Worm (Caenorhabditis elegans) whole organism, late embryonic: Measurements from ENCODE around the gene madd-3.

Source experiments
- C08G9.2 ChIP-seq: sonication (generic microtip); optimal IDR thresholded peaks from 2 replicates; lab custom pipeline; 2016; ENCODE audit warnings: mild to moderate bottlenecking, missing genetic modification characterization, moderate library complexity, missing compliant biosample characterization
- C38D4.7 ChIP-seq: fragments of 200-800 bp; sonication (Bioruptor generic); optimal IDR thresholded peaks from 2 replicates; lab custom pipeline; 2018; ENCODE audit warnings: mild to moderate bottlenecking, missing genetic modification characterization, moderate library complexity, missing compliant biosample characterization
- K09A11.1 ChIP-seq: sonication (generic microtip); optimal IDR thresholded peaks from 2 replicates; lab custom pipeline; 2017; ENCODE audit warnings: antibody characterized with exemption, mild to moderate bottlenecking, missing genetic modification characterization, missing compliant biosample characterization; ENCODE audit not compliant: insufficient read depth
- T23F11.4 ChIP-seq: fragments of 200-800 bp; sonication (Bioruptor generic); optimal IDR thresholded peaks from 2 replicates; lab custom pipeline; 2018; ENCODE audit warnings: mild to moderate bottlenecking, missing genetic modification characterization, missing compliant biosample characterization
- ama-1 ChIP-seq: fragments of 150-350 bp; optimal IDR thresholded peaks from 2 replicates; lab custom pipeline; 2014
- ceh-19 ChIP-seq: fragments of 200-800 bp; sonication (Bioruptor generic); optimal IDR thresholded peaks from 2 replicates; lab custom pipeline; 2018; ENCODE audit warnings: mild to moderate bottlenecking, missing genetic modification characterization, missing compliant biosample characterization
- ceh-2 ChIP-seq: sonication (generic microtip); optimal IDR thresholded peaks from 2 replicates; lab custom pipeline; 2016; ENCODE audit warnings: missing genotype, missing genetic modification characterization, missing compliant biosample characterization
- ceh-24 ChIP-seq: sonication (generic microtip); optimal IDR thresholded peaks from 2 replicates; lab custom pipeline; 2016; ENCODE audit warnings: mild to moderate bottlenecking, missing genetic modification characterization, missing compliant biosample characterization
- ceh-31 ChIP-seq: sonication (generic microtip); optimal IDR thresholded peaks from 2 replicates; lab custom pipeline; 2016; ENCODE audit warnings: missing genetic modification characterization, missing compliant biosample characterization
- ceh-34 ChIP-seq: sonication (generic microtip); optimal IDR thresholded peaks from 2 replicates; lab custom pipeline; 2016; ENCODE audit warnings: mild to moderate bottlenecking, missing genetic modification characterization, missing compliant biosample characterization
- ceh-45 ChIP-seq: fragments of 200-800 bp; sonication (Bioruptor generic); IDR thresholded peaks from 2 replicates; pipeline ENCODE4 v1.3.6; 2022; ENCODE audit warnings: missing genetic modification reagents, missing genetic modification characterization, missing compliant biosample characterization
- ceh-48 ChIP-seq: sonication (generic microtip); optimal IDR thresholded peaks from 2 replicates; lab custom pipeline; 2016; ENCODE audit warnings: missing genetic modification characterization, inconsistent platforms, missing compliant biosample characterization
- ceh-6 ChIP-seq: fragments of 200-800 bp; sonication (Bioruptor generic); optimal IDR thresholded peaks from 2 replicates; lab custom pipeline; 2018; ENCODE audit warnings: mild to moderate bottlenecking, missing genetic modification characterization, missing compliant biosample characterization
- ceh-9 ChIP-seq: sonication (generic microtip); optimal IDR thresholded peaks from 2 replicates; lab custom pipeline; 2016; ENCODE audit warnings: mild to moderate bottlenecking, missing genetic modification characterization, inconsistent platforms, missing compliant biosample characterization
- elt-2 ChIP-seq: sonication (generic microtip); optimal IDR thresholded peaks from 2 replicates; lab custom pipeline; 2016; ENCODE audit warnings: missing genetic modification reagents, missing genetic modification characterization, missing compliant biosample characterization
- eyg-1 ChIP-seq: sonication (generic microtip); optimal IDR thresholded peaks from 2 replicates; lab custom pipeline; 2016; ENCODE audit warnings: missing genotype, missing genetic modification characterization, missing compliant biosample characterization
- fax-1 ChIP-seq: sonication (generic microtip); optimal IDR thresholded peaks from 2 replicates; lab custom pipeline; 2016; ENCODE audit warnings: missing genotype, missing genetic modification characterization, missing compliant biosample characterization
- fkh-6 ChIP-seq: sonication (generic microtip); optimal IDR thresholded peaks from 2 replicates; lab custom pipeline; 2016; ENCODE audit warnings: missing genetic modification characterization, missing compliant biosample characterization
- gmeb-2 ChIP-seq: sonication (generic microtip); optimal IDR thresholded peaks from 2 replicates; lab custom pipeline; 2016; ENCODE audit warnings: missing genetic modification characterization, inconsistent platforms, missing compliant biosample characterization
- hlh-30 ChIP-seq: sonication (generic microtip); optimal IDR thresholded peaks from 2 replicates; lab custom pipeline; 2017; ENCODE audit warnings: antibody characterized with exemption, missing genetic modification characterization, missing compliant biosample characterization; ENCODE audit not compliant: insufficient read depth
- hlh-6 ChIP-seq: sonication (generic microtip); optimal IDR thresholded peaks from 2 replicates; lab custom pipeline; 2016; ENCODE audit warnings: missing genotype, missing genetic modification characterization, missing compliant biosample characterization
- hlh-8 ChIP-seq: sonication (generic microtip); optimal IDR thresholded peaks from 2 replicates; lab custom pipeline; 2016; ENCODE audit warnings: missing genotype, missing genetic modification characterization, missing compliant biosample characterization
- lin-11 ChIP-seq: fragments of 200-800 bp; sonication (Bioruptor generic); optimal IDR thresholded peaks from 2 replicates; lab custom pipeline; 2018; ENCODE audit warnings: mild to moderate bottlenecking, missing genetic modification characterization, missing compliant biosample characterization
- madf-2 ChIP-seq: sonication (generic microtip); optimal IDR thresholded peaks from 2 replicates; lab custom pipeline; 2017; ENCODE audit warnings: missing genetic modification characterization, missing compliant biosample characterization
- mec-3 ChIP-seq: sonication (generic microtip); optimal IDR thresholded peaks from 2 replicates; lab custom pipeline; 2016; ENCODE audit warnings: borderline replicate concordance, missing genetic modification characterization, missing compliant biosample characterization
- nfya-1 ChIP-seq: sonication (generic microtip); optimal IDR thresholded peaks from 2 replicates; lab custom pipeline; 2017; ENCODE audit warnings: missing genetic modification characterization, mild to moderate bottlenecking, missing compliant biosample characterization, antibody characterized with exemption, moderate library complexity
- nhr-232 ChIP-seq: sonication (generic microtip); optimal IDR thresholded peaks from 2 replicates; lab custom pipeline; 2016; ENCODE audit warnings: missing genetic modification characterization, missing compliant biosample characterization
- npax-4 ChIP-seq: sonication (generic microtip); optimal IDR thresholded peaks from 2 replicates; lab custom pipeline; 2016; ENCODE audit warnings: missing genetic modification characterization, missing compliant biosample characterization
- odd-2 ChIP-seq: sonication (generic microtip); optimal IDR thresholded peaks from 2 replicates; lab custom pipeline; 2017; ENCODE audit warnings: antibody characterized with exemption, mild to moderate bottlenecking, missing genetic modification characterization, missing compliant biosample characterization
- pag-3 ChIP-seq: sonication (generic microtip); optimal IDR thresholded peaks from 2 replicates; lab custom pipeline; 2016; ENCODE audit warnings: missing compliant biosample characterization, missing genetic modification characterization, borderline replicate concordance
- pqm-1 ChIP-seq: sonication (generic microtip); optimal IDR thresholded peaks from 2 replicates; lab custom pipeline; 2016; ENCODE audit warnings: missing genetic modification characterization, missing compliant biosample characterization
- pros-1 ChIP-seq: fragments of 150-350 bp; optimal IDR thresholded peaks from 2 replicates; lab custom pipeline; 2014; ENCODE audit warnings: missing biosample characterization, missing genetic modification reagents, missing genetic modification characterization
- ref-2 ChIP-seq: sonication (generic microtip); optimal IDR thresholded peaks from 2 replicates; lab custom pipeline; 2016; ENCODE audit warnings: missing genetic modification characterization, missing compliant biosample characterization
- sdc-2 ChIP-seq: sonication (generic microtip); optimal IDR thresholded peaks from 2 replicates; lab custom pipeline; 2016; ENCODE audit warnings: missing genotype, missing genetic modification characterization, missing compliant biosample characterization
- sox-2 ChIP-seq: fragments of 200-800 bp; sonication (Bioruptor generic); IDR thresholded peaks from 2 replicates; pipeline ENCODE4 v1.3.6; 2022; ENCODE audit warnings: missing genetic modification reagents, missing genetic modification characterization, missing compliant biosample characterization
- sox-4 ChIP-seq: sonication (generic microtip); optimal IDR thresholded peaks from 2 replicates; lab custom pipeline; 2017; ENCODE audit warnings: mild to moderate bottlenecking, missing genetic modification characterization, inconsistent platforms, missing compliant biosample characterization
- syd-9 ChIP-seq: sonication (generic microtip); optimal IDR thresholded peaks from 2 replicates; lab custom pipeline; 2016; ENCODE audit warnings: mild to moderate bottlenecking, missing genetic modification characterization, moderate library complexity, missing compliant biosample characterization
- tbx-2 ChIP-seq: sonication (generic microtip); optimal IDR thresholded peaks from 2 replicates; lab custom pipeline; 2016; ENCODE audit warnings: missing genetic modification characterization, missing compliant biosample characterization
- ttx-3 ChIP-seq: sonication (generic microtip); optimal IDR thresholded peaks from 2 replicates; lab custom pipeline; 2016; ENCODE audit warnings: missing genetic modification reagents, missing genetic modification characterization, missing compliant biosample characterization
- unc-3 ChIP-seq, 2 experiments: fragments of 200-800 bp in 1 of 2; sonication (Bioruptor generic) in 1 of 2; sonication (generic microtip) in 1 of 2; conservative IDR thresholded peaks in 1 of 2; optimal IDR thresholded peaks in 1 of 2; 2 replicates each; pipeline versions ENCODE4 v1.3.6 to Lab custom; 2016 to 2022; ENCODE audit warnings: missing compliant biosample characterization in 2 of 2, missing genetic modification characterization in 2 of 2, missing genetic modification reagents in 1 of 2
- unc-42 ChIP-seq: sonication (generic microtip); optimal IDR thresholded peaks from 2 replicates; lab custom pipeline; 2016; ENCODE audit warnings: missing genotype, missing genetic modification characterization, missing compliant biosample characterization
- unc-55 ChIP-seq: sonication (generic microtip); optimal IDR thresholded peaks from 2 replicates; lab custom pipeline; 2017; ENCODE audit warnings: missing biosample characterization, missing genetic modification reagents, missing genetic modification characterization
- unc-86 ChIP-seq: sonication (generic microtip); optimal IDR thresholded peaks from 2 replicates; lab custom pipeline; 2016; ENCODE audit warnings: missing genetic modification characterization, missing compliant biosample characterization
- zip-5 ChIP-seq: sonication (generic microtip); optimal IDR thresholded peaks from 2 replicates; lab custom pipeline; 2016; ENCODE audit warnings: missing genetic modification characterization, missing compliant biosample characterization
- ztf-16 ChIP-seq: sonication (generic microtip); optimal IDR thresholded peaks from 2 replicates; lab custom pipeline; 2017; ENCODE audit warnings: missing genetic modification characterization, missing compliant biosample characterization

Gene madd-3

ce11 chrX:14307667-14308066 lies 11.2 kb upstream of the madd-3 start, which contains the start of gene gphr-2:
TSS of gene gphr-2 (minus strand) at chrX:14307767.
- no peak for TF ChIP-seq pqm-1 (tag; lab: Kevin White, UChicago)
- TF ChIP-seq ceh-34 (tag; lab: Kevin White, UChicago): no peak
- no peak for TF ChIP-seq unc-55 (GFP tag; lab: Kevin White, UChicago)
- TF ChIP-seq fkh-6 (tag; lab: Kevin White, UChicago): no peak
- no peak for TF ChIP-seq fax-1 (tag; lab: Kevin White, UChicago)
- TF ChIP-seq ceh-31 (tag; lab: Kevin White, UChicago): no peak
- TF ChIP-seq ama-1 (lab: Kevin White, UChicago): no peak
- TF ChIP-seq gmeb-2 (tag; lab: Kevin White, UChicago): no peak
- no peak for TF ChIP-seq nfya-1 (tag; lab: Kevin White, UChicago)
- no peak for TF ChIP-seq ttx-3 (tag; lab: Kevin White, UChicago)
- no peak for TF ChIP-seq unc-86 (tag; lab: Kevin White, UChicago)
- no peak for TF ChIP-seq hlh-8 (tag; lab: Kevin White, UChicago)
- TF ChIP-seq, all 69 proteins: peak for 0

- TF ChIP-seq T23F11.4 (GFP tag; lab: Kevin White, UChicago) (no peak), ceh-9 (no peak), mec-3 (no peak), C08G9.2 (tag; lab: Kevin White, UChicago) (no peak), madf-2 (tag; lab: Kevin White, UChicago) (no peak), C38D4.7 (no peak), ref-2 (tag; lab: Kevin White, UChicago) (no peak), tbx-2 (no peak), sox-2 (GFP tag; lab: Robert Waterston, UW) (no peak), odd-2 (tag; lab: Kevin White, UChicago) (no peak), K09A11.1 (no peak), pros-1 (tag; lab: Kevin White, UChicago) (no peak), ceh-2 (tag; lab: Kevin White, UChicago) (no peak), ceh-6 (GFP tag; lab: Kevin White, UChicago) (no peak), ama-1 (lab: Kevin White, UChicago) (no peak), ceh-48 (tag; lab: Kevin White, UChicago) (no peak)
- TF ChIP-seq, all 69 proteins: peak for 0
These were observed 6.6 kb upstream of the madd-3 start, which contains the start of gene C11H1.5 for ce11 chrX:14303078-14303477. TSS of gene C11H1.5 (minus strand) at chrX:14303178.

- TF ChIP-seq lin-11 (tag; lab: Kevin White, UChicago): no peak
- peak; percentile 60 for TF ChIP-seq ceh-2 (tag; lab: Kevin White, UChicago)
- peak; percentile 50 for TF ChIP-seq C08G9.2 (tag; lab: Kevin White, UChicago)
- TF ChIP-seq pros-1 (tag; lab: Kevin White, UChicago): no peak
- TF ChIP-seq hlh-6 (tag; lab: Kevin White, UChicago): no peak
- no peak for TF ChIP-seq pag-3 (tag; lab: Kevin White, UChicago)
- TF ChIP-seq ceh-19 (GFP tag; lab: Kevin White, UChicago): no peak
- no peak for TF ChIP-seq ceh-45 (GFP tag; lab: Robert Waterston, UW)
- TF ChIP-seq ceh-24: no peak
- peak; percentile 41 for TF ChIP-seq fax-1 (tag; lab: Kevin White, UChicago)
- TF ChIP-seq ref-2 (tag; lab: Kevin White, UChicago): peak; percentile 73
- TF ChIP-seq ceh-48 (tag; lab: Kevin White, UChicago): peak; percentile 91
- TF ChIP-seq unc-55 (GFP tag; lab: Kevin White, UChicago): peak; percentile 84
- peak; percentile 75 for TF ChIP-seq sdc-2 (tag; lab: Kevin White, UChicago)
- TF ChIP-seq elt-2 (tag; lab: Kevin White, UChicago): peak; percentile 4
- TF ChIP-seq nhr-232 (tag; lab: Kevin White, UChicago): no peak
- TF ChIP-seq sox-2 (GFP tag; lab: Robert Waterston, UW): no peak
- peak; percentile 70 for TF ChIP-seq unc-42 (tag; lab: Kevin White, UChicago)
- no peak for TF ChIP-seq K09A11.1
- no peak for TF ChIP-seq unc-3 (GFP tag; conservative IDR thresholded peaks at IDR 0.05; lab: Robert Waterston, UW)
- TF ChIP-seq unc-3 (tag; optimal IDR thresholded peaks at IDR 0.05; lab: Kevin White, UChicago): no peak
- no peak for TF ChIP-seq ztf-16 (tag; lab: Kevin White, UChicago)
- peak; percentile 41 for TF ChIP-seq eyg-1 (tag; lab: Kevin White, UChicago)
- TF ChIP-seq mec-3: no peak
- no peak for TF ChIP-seq ttx-3 (tag; lab: Kevin White, UChicago)
- no peak for TF ChIP-seq sox-4 (tag; lab: Kevin White, UChicago)
- peak; percentile 77 for TF ChIP-seq tbx-2
- TF ChIP-seq syd-9 (tag; lab: Kevin White, UChicago): peak; percentile 57
- TF ChIP-seq npax-4 (tag; lab: Kevin White, UChicago): no peak
- TF ChIP-seq hlh-30: peak; percentile 37
- no peak for TF ChIP-seq zip-5 (tag; lab: Kevin White, UChicago)
- TF ChIP-seq nfya-1 (tag; lab: Kevin White, UChicago): peak; percentile 94
- TF ChIP-seq unc-86 (tag; lab: Kevin White, UChicago): no peak
- no peak for TF ChIP-seq ceh-9
These were observed 750 bp upstream of the madd-3 start for ce11 chrX:14297209-14297608.
